Worm (Caenorhabditis elegans): ENCODE results near the gene Y38C1AA.19.

The Y38C1AA.19 gene

DNA sequence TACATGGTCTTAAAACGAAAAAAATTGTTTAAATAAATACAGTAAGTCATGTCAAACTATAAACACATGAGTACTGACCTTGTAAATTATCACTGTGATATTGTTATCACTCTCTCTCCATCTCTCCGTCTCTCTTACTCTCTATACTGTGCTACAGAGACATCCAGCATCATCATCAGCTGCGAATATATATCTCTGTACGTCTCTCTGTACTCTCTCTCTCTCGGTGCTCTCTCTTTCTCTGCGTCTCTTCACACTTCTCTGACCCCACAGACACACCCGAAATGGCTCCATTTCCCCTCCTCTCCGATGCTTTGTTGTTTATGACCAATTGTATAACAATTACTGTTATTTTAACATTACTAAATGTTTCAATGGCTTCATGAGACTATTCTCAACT, 50.6 kb downstream of the Y38C1AA.19 start (continued):
- no peak for TF ChIP-seq mxl-2 (GFP tag; conservative IDR thresholded peaks at IDR 0.05)
- TF ChIP-seq ces-1 (GFP tag; optimal IDR thresholded peaks at IDR 0.05), result no peak
- TF ChIP-seq ceh-82 (tag; optimal IDR thresholded peaks at IDR 0.05), result no peak
- no peak for TF ChIP-seq F10B5.3 (tag; optimal IDR thresholded peaks at IDR 0.05)
- no peak; the same call in 1 of the 2 replicates for TF ChIP-seq lin-38 (GFP tag; IDR thresholded peaks at IDR 0.05)
- TF ChIP-seq lin-15B (tag; optimal IDR thresholded peaks at IDR 0.05), result no peak
- TF ChIP-seq aly-2 (tag; optimal IDR thresholded peaks at IDR 0.05), result no peak
- no peak for TF ChIP-seq unc-39 (tag; optimal IDR thresholded peaks at IDR 0.05)
- TF ChIP-seq ZK546.5 (tag; optimal IDR thresholded peaks at IDR 0.05), result no peak
- TF ChIP-seq duxl-1 (tag; optimal IDR thresholded peaks at IDR 0.05; ENCODE audit: poor library complexity), result no peak
- no peak for TF ChIP-seq lim-7 (GFP tag; IDR thresholded peaks at IDR 0.05)
- no peak for TF ChIP-seq ceh-20 (GFP tag; IDR thresholded peaks at IDR 0.05)
- TF ChIP-seq zip-2 (tag; optimal IDR thresholded peaks at IDR 0.05), result no peak
- TF ChIP-seq nhr-41 (GFP tag; IDR thresholded peaks at IDR 0.05), result peak; percentile 81
- peak in 1 of 2 experiments; percentile 60 for TF ChIP-seq unc-62 (GFP tag; optimal IDR thresholded peaks at IDR 0.05 in 1 of 2)
- no peak for TF ChIP-seq unc-62 (tag; optimal IDR thresholded peaks at IDR 0.05)
- TF ChIP-seq dmd-6 (GFP tag; IDR thresholded peaks at IDR 0.05), result peak; percentile 84
- peak; percentile 11 for TF ChIP-seq rbr-2 (tag; optimal IDR thresholded peaks at IDR 0.05)
- no peak for TF ChIP-seq mdt-29 (GFP tag; IDR thresholded peaks at IDR 0.05)
- TF ChIP-seq php-3 (GFP tag; IDR thresholded peaks at IDR 0.05), result peak; percentile 72
- TF ChIP-seq nhr-102 (tag; optimal IDR thresholded peaks at IDR 0.05), result peak; percentile 64
- no peak for TF ChIP-seq daf-19 (GFP tag; conservative IDR thresholded peaks at IDR 0.05)
- TF ChIP-seq nhr-237 (tag; optimal IDR thresholded peaks at IDR 0.05), result no peak
- no peak for TF ChIP-seq F44E2.7 (GFP tag; IDR thresholded peaks at IDR 0.05)
- peak; percentile 91 for TF ChIP-seq nhr-28 (tag; optimal IDR thresholded peaks at IDR 0.05)
- no peak for TF ChIP-seq daf-8 (GFP tag; IDR thresholded peaks at IDR 0.05)
- TF ChIP-seq ceh-62 (tag; optimal IDR thresholded peaks at IDR 0.05), result no peak
- TF ChIP-seq nhr-76 (tag; optimal IDR thresholded peaks at IDR 0.05), result no peak
- no peak for TF ChIP-seq R02D3.7 (tag; optimal IDR thresholded peaks at IDR 0.05)
- no peak for TF ChIP-seq nhr-10 (tag; optimal IDR thresholded peaks at IDR 0.05)
- TF ChIP-seq unc-130 (GFP tag; optimal IDR thresholded peaks at IDR 0.05), result no peak
- peak in 1 of 2 experiments; percentile 56 for TF ChIP-seq lsy-2 (tag; optimal IDR thresholded peaks at IDR 0.05)
- TF ChIP-seq ZK337.2 (GFP tag; IDR thresholded peaks at IDR 0.05), result no peak
- no peak for TF ChIP-seq Y105C5A.15 (GFP tag; IDR thresholded peaks at IDR 0.05)
- no peak for TF ChIP-seq ceh-32 (tag; optimal IDR thresholded peaks at IDR 0.05; ENCODE audit: poor library complexity)
